Fruit fly (Drosophila melanogaster) whole organism, prepupa: ENCODE data around the gene CG13248.

ENCODE experiments used
- CG32006 ChIP-seq: fragments of 200-800 bp; sonication (Bioruptor generic); optimal IDR thresholded peaks from 3 replicates; lab custom pipeline; 2017; ENCODE audit warnings: missing biosample characterization, mild to moderate bottlenecking, missing genetic modification characterization
- CG4318 ChIP-seq: fragments of 200-800 bp; sonication (Bioruptor generic); optimal IDR thresholded peaks from 3 replicates; lab custom pipeline; 2017; ENCODE audit warnings: missing biosample characterization, mild to moderate bottlenecking, missing genetic modification characterization
- CG6808 ChIP-seq: fragments of 200-800 bp; sonication (Bioruptor generic); optimal IDR thresholded peaks from 3 replicates; lab custom pipeline; 2017; ENCODE audit warnings: missing biosample characterization, missing genetic modification characterization, mild to moderate bottlenecking, moderate library complexity, missing genetic modification reagents
- CG8319 ChIP-seq: fragments of 200-800 bp; sonication (Bioruptor generic); optimal IDR thresholded peaks from 3 replicates; lab custom pipeline; 2016; ENCODE audit warnings: missing biosample characterization, missing genetic modification characterization
- Gug ChIP-seq: fragments of 200-800 bp; sonication (Bioruptor generic); IDR thresholded peaks from 2 replicates; pipeline ENCODE4 v1.3.6; 2022; ENCODE audit warnings: missing biosample characterization, missing genetic modification characterization
- Lpt ChIP-seq: fragments of 200-800 bp; sonication (Bioruptor generic); optimal IDR thresholded peaks from 3 replicates; lab custom pipeline; 2016; ENCODE audit warnings: missing biosample characterization, missing genetic modification characterization
- Smox ChIP-seq: fragments of 200-800 bp; sonication (Bioruptor generic); optimal IDR thresholded peaks from 3 replicates; lab custom pipeline; 2016; ENCODE audit warnings: missing biosample characterization, missing genetic modification characterization
- fkh ChIP-seq: fragments of 200-800 bp; sonication (Bioruptor generic); optimal IDR thresholded peaks from 3 replicates; lab custom pipeline; 2017; ENCODE audit warnings: missing biosample characterization, mild to moderate bottlenecking, missing genetic modification characterization, moderate library complexity

- TF ChIP-seq fkh (GFP tag; lab: Kevin White, UChicago) (no peak), Smox (no peak), CG4318 (GFP tag; lab: Kevin White, UChicago) (no peak), CG32006 (GFP tag; lab: Kevin White, UChicago) (no peak), CG6808 (GFP tag; lab: Kevin White, UChicago) (no peak), Gug (GFP tag; lab: Robert Waterston, UW) (no peak), Lpt (GFP tag; lab: Kevin White, UChicago) (no peak), CG8319 (GFP tag; lab: Kevin White, UChicago) (no peak)
Observed at dm6 chr3L:20376564-20376920, 33.8 kb downstream of the CG13248 start.
